Fruit fly (Drosophila melanogaster): ENCODE data around the gene CG17129.

The CG17129 gene

DNA sequence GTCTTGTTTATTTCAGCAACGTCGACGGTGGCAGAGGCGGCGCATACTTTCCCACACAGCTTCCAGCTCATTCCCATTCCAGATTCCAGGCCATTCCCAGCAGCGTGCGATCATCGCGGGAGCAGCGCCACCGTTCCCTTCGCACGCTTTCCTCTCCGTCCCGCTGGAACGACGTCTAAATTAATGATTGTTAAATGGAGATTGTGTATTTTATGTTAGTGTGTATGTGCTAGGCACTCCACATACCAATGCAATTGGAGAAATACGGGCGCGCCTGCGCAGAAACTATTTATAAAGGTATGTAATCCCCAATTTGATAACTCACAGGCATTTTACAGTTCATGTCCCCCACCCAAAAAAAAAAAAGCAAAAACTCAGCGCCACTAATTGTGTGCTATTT, 38.7 kb downstream of the CG17129 start (continued):
- 0 out of 2 replicates have a peak, but pooled peaks have one; percentile 33 for TF ChIP-seq vvl (GFP tag; IDR thresholded peaks at IDR 0.05)
- TF ChIP-seq Med (GFP tag): peak; percentile 81
- 0 out of 2 replicates have a peak, but pooled peaks have one; percentile 14 for TF ChIP-seq CG14014 (GFP tag; IDR thresholded peaks at IDR 0.05)
- 0 out of 2 replicates have a peak, but pooled peaks have one; percentile 10 for TF ChIP-seq CG5953 (GFP tag; IDR thresholded peaks at IDR 0.05)
- no peak for TF ChIP-seq CG9876 (GFP tag; optimal IDR thresholded peaks at IDR 0.05)
- TF ChIP-seq zfh1 (GFP tag; IDR thresholded peaks at IDR 0.05): 0 out of 3 replicates have a peak, but pooled peaks have one; percentile 10
- TF ChIP-seq CG8944 (GFP tag; optimal IDR thresholded peaks at IDR 0.05): no peak
- no peak for TF ChIP-seq sens-2 (GFP tag; IDR thresholded peaks at IDR 0.05)
- TF ChIP-seq peb (GFP tag; IDR thresholded peaks at IDR 0.05): no peak
- no peak for TF ChIP-seq CG10209 (GFP tag; optimal IDR thresholded peaks at IDR 0.05)
- peak; percentile 98 for TF ChIP-seq CG12769 (tag; optimal IDR thresholded peaks at IDR 0.05)
- TF ChIP-seq Hey (tag; optimal IDR thresholded peaks at IDR 0.05): no peak
- TF ChIP-seq tup (GFP tag; optimal IDR thresholded peaks at IDR 0.05): no peak
- TF ChIP-seq CG18011 (GFP tag; optimal IDR thresholded peaks at IDR 0.05): no peak
- no peak for TF ChIP-seq Jarid2 (GFP tag; optimal IDR thresholded peaks at IDR 0.05)
- no peak for TF ChIP-seq H15 (GFP tag; IDR thresholded peaks at IDR 0.05)
- 0 out of 2 replicates have a peak, but pooled peaks have one; percentile 16 for TF ChIP-seq lmd (GFP tag; IDR thresholded peaks at IDR 0.05)
- TF ChIP-seq CG10321 (GFP tag; IDR thresholded peaks at IDR 0.05): peak; percentile 2; the same call in 1 of the 2 replicates
- no peak for TF ChIP-seq CG15514 (GFP tag; optimal IDR thresholded peaks at IDR 0.05)
- no peak for TF ChIP-seq Mrtf (GFP tag; IDR thresholded peaks at IDR 0.05)
- no peak for TF ChIP-seq Rx (GFP tag; IDR thresholded peaks at IDR 0.05)
- TF ChIP-seq CG18764 (GFP tag; optimal IDR thresholded peaks at IDR 0.05): no peak
- TF ChIP-seq CG1024 (GFP tag; IDR thresholded peaks at IDR 0.05): 0 out of 2 replicates have a peak, but pooled peaks have one; percentile 4
- TF ChIP-seq CG15011 (GFP tag; optimal IDR thresholded peaks at IDR 0.05): no peak
- TF ChIP-seq Pdp1 (GFP tag; optimal IDR thresholded peaks at IDR 0.05): no peak
- TF ChIP-seq ro (GFP tag; IDR thresholded peaks at IDR 0.05): no peak
- TF ChIP-seq knrl (GFP tag; IDR thresholded peaks at IDR 0.05; ENCODE audit: partially characterized antibody): 0 out of 3 replicates have a peak, but pooled peaks have one; percentile 17
- TF ChIP-seq gcm (GFP tag; optimal IDR thresholded peaks at IDR 0.05): peak; percentile 30
- TF ChIP-seq pum (GFP tag; optimal IDR thresholded peaks at IDR 0.05): no peak
- TF ChIP-seq CG4707 (GFP tag; optimal IDR thresholded peaks at IDR 0.05): no peak
- no peak for TF ChIP-seq maf-S (GFP tag; optimal IDR thresholded peaks at IDR 0.05)
- no peak for TF ChIP-seq CG3847 (GFP tag; IDR thresholded peaks at IDR 0.05)
- TF ChIP-seq cg (GFP tag; optimal IDR thresholded peaks at IDR 0.05): peak; percentile 58
- TF ChIP-seq stc (GFP tag; IDR thresholded peaks at IDR 0.05): 0 out of 2 replicates have a peak, but pooled peaks have one; percentile 27
- TF ChIP-seq amos (GFP tag; IDR thresholded peaks at IDR 0.05; ENCODE audit: partially characterized antibody): no peak
- TF ChIP-seq sqz (GFP tag; optimal IDR thresholded peaks at IDR 0.05): peak; percentile 66
- no peak for TF ChIP-seq CG13894 (tag; optimal IDR thresholded peaks at IDR 0.05)
- peak; percentile 84 for TF ChIP-seq sd (tag; optimal IDR thresholded peaks at IDR 0.05)
- TF ChIP-seq br (optimal IDR thresholded peaks at IDR 0.05): no peak
- peak; percentile 26 for TF ChIP-seq CG10543 (GFP tag; optimal IDR thresholded peaks at IDR 0.05)
- no peak for TF ChIP-seq nmo (GFP tag; optimal IDR thresholded peaks at IDR 0.05)
- TF ChIP-seq CG9609 (GFP tag; optimal IDR thresholded peaks at IDR 0.05): no peak
- no peak for TF ChIP-seq Dip2 (GFP tag; IDR thresholded peaks at IDR 0.05)
- no peak for TF ChIP-seq HmgD (GFP tag; optimal IDR thresholded peaks at IDR 0.05)
- TF ChIP-seq CG8290 (GFP tag; optimal IDR thresholded peaks at IDR 0.05): no peak
- TF ChIP-seq CG8290 (tag; optimal IDR thresholded peaks at IDR 0.05): peak in 1 of 2 experiments; percentile 13
- TF ChIP-seq Deaf1 (tag; optimal IDR thresholded peaks at IDR 0.05): no peak
- peak; percentile 76; the same call in 1 of the 2 replicates for TF ChIP-seq crol (GFP tag; IDR thresholded peaks at IDR 0.05)
- TF ChIP-seq kah (GFP tag; optimal IDR thresholded peaks at IDR 0.05): peak; percentile 15
- no peak for TF ChIP-seq CG9817 (tag; optimal IDR thresholded peaks at IDR 0.05)
- TF ChIP-seq CG34376 (GFP tag; optimal IDR thresholded peaks at IDR 0.05): no peak
